Worm (Caenorhabditis elegans): Measurements from ENCODE around the gene cest-32.

The cest-32 gene

ce11 chrV:5192501-5192900 lies 41.2 kb downstream of the cest-32 start, which contains the start of gene C03A7.13:
Gene C03A7.13 (minus strand): TSS chrV:5192543.
- TF ChIP-seq him-1 (tag; optimal IDR thresholded peaks at IDR 0.05) (no peak), W03F9.2 (tag; optimal IDR thresholded peaks at IDR 0.05) (no peak), dao-5 (tag; optimal IDR thresholded peaks at IDR 0.05) (no peak)

ce11 chrV:5181612-5182011 lies 52.1 kb downstream of the cest-32 start, which contains the start of gene C03A7.2:
Gene C03A7.2 (plus strand): TSS chrV:5181912.
- TF ChIP-seq W03F9.2 (tag; optimal IDR thresholded peaks at IDR 0.05) (no peak), him-1 (tag; optimal IDR thresholded peaks at IDR 0.05) (no peak), dao-5 (tag; optimal IDR thresholded peaks at IDR 0.05) (no peak)
